Fruit fly (Drosophila melanogaster): ENCODE data around the gene CG43115.

The CG43115 gene

dm6 chrX:6030010-6030409, 36.2 kb downstream of the CG43115 start:
- TF ChIP-seq noc (tag; optimal IDR thresholded peaks at IDR 0.05), result no peak

dm6 chrX:6029015-6029414, 37.2 kb downstream of the CG43115 start:
- TF ChIP-seq noc (tag; optimal IDR thresholded peaks at IDR 0.05), result no peak

dm6 chrX:6027846-6028245, 38.4 kb downstream of the CG43115 start:
- no peak for TF ChIP-seq noc (tag; optimal IDR thresholded peaks at IDR 0.05)

- no peak for TF ChIP-seq noc (tag; optimal IDR thresholded peaks at IDR 0.05)
Observed at dm6 chrX:6024638-6025037, 41.6 kb downstream of the CG43115 start.

dm6 chrX:6022090-6022489, 44.1 kb downstream of the CG43115 start:
- TF ChIP-seq noc (tag; optimal IDR thresholded peaks at IDR 0.05), result no peak

dm6 chrX:6021414-6021813, 44.8 kb downstream of the CG43115 start:
- no peak for TF ChIP-seq noc (tag; optimal IDR thresholded peaks at IDR 0.05)

- no peak for TF ChIP-seq noc (tag; optimal IDR thresholded peaks at IDR 0.05)
Observed at dm6 chrX:6020254-6020653, 46.0 kb downstream of the CG43115 start.
